Worm (Caenorhabditis elegans) whole organism, L2 larva: ENCODE results near the gene Y94H6A.5.
"Not testable (repeated sequence)": the region's sequence is repeated elsewhere in the genome, so short reads cannot be mapped to it uniquely, and the experiment has no call there.

Experiments used
- aly-2 ChIP-seq: fragments of 150-350 bp; optimal IDR thresholded peaks from 2 replicates; lab custom pipeline; 2014; ENCODE audit warnings: missing biosample characterization, missing genetic modification characterization
- ama-1 ChIP-seq: fragments of 150-350 bp; optimal IDR thresholded peaks from 2 replicates; lab custom pipeline; 2018; ENCODE audit warnings: inconsistent platforms
- ceh-16 ChIP-seq: fragments of 150-350 bp; optimal IDR thresholded peaks from 2 replicates; lab custom pipeline; 2014; ENCODE audit warnings: missing biosample characterization, missing genetic modification characterization
- dmd-4 ChIP-seq: sonication (generic microtip); optimal IDR thresholded peaks from 2 replicates; lab custom pipeline; 2017; ENCODE audit warnings: missing biosample characterization, missing genetic modification characterization
- elt-1 ChIP-seq: fragments of 150-350 bp; optimal IDR thresholded peaks from 2 replicates; lab custom pipeline; 2014; ENCODE audit warnings: missing biosample characterization, missing genetic modification characterization
- nhr-6 ChIP-seq: fragments of 150-350 bp; optimal IDR thresholded peaks from 2 replicates; lab custom pipeline; 2014; ENCODE audit warnings: missing biosample characterization, missing genetic modification characterization
- unc-39 ChIP-seq: fragments of 150-350 bp; optimal IDR thresholded peaks from 2 replicates; lab custom pipeline; 2014; ENCODE audit warnings: missing biosample characterization, missing genetic modification characterization
- ztf-11 ChIP-seq: sonication (generic microtip); optimal IDR thresholded peaks from 2 replicates; lab custom pipeline; 2017; ENCODE audit warnings: missing biosample characterization, missing genetic modification characterization

DNA sequence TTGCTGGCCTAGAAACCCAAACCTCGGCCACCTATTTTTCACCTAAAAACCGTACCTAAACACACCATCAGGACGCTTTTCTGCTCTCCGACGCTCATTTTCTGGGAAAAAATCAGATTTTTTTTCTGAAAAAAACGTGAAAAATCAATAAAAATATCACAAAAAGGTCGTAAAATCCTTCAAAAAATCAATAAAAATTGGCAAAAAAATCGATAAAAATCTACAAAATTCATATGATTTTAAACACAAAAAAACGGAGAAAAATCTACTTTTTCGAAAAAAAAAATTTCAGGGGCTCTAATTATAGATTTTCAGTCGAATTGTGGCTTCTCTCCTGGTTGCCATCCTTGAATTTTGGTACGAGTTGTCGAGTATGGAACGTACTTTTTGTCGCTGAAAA lies 12.7 kb upstream of the Y94H6A.5 start, which contains the start of gene Y94H6A.7:
- TF ChIP-seq ztf-11; unc-39 (tag; lab: Kevin White, UChicago); elt-1 (tag; lab: Kevin White, UChicago); aly-2 (tag; lab: Kevin White, UChicago); dmd-4 (tag; lab: Kevin White, UChicago); nhr-6; ceh-16; ama-1 (lab: Kevin White, UChicago): not testable (repeated sequence)
